Fruit fly (Drosophila melanogaster): ENCODE results near the gene CG31371.
A peak's percentile ranks its signal among the peaks of the same experiment; 100 is the strongest.

CG31371 gene

dm6 chr3R:30531989-30532653 is 28.8 kb upstream of the CG31371 start, which contains the start of gene tmod (continued):
- TF ChIP-seq CG18619 (GFP tag; optimal IDR thresholded peaks at IDR 0.05) (no peak), CG11504 (tag; optimal IDR thresholded peaks at IDR 0.05) (peak; percentile 74), wor (GFP tag; IDR thresholded peaks at IDR 0.05) (no peak), sens-2 (GFP tag; IDR thresholded peaks at IDR 0.05) (no peak), CG8089 (GFP tag; optimal IDR thresholded peaks at IDR 0.05) (peak; percentile 50), fd3F (GFP tag; optimal IDR thresholded peaks at IDR 0.05) (no peak), Dref (GFP tag; IDR thresholded peaks at IDR 0.05) (no peak), CG6654 (GFP tag; optimal IDR thresholded peaks at IDR 0.05) (peak; percentile 33), CG12659 (GFP tag; optimal IDR thresholded peaks at IDR 0.05) (peak; percentile 3), CG11456 (GFP tag; IDR thresholded peaks at IDR 0.05) (no peak), Blimp-1 (GFP tag; optimal IDR thresholded peaks at IDR 0.05) (peak; percentile 74), zen (tag; optimal IDR thresholded peaks at IDR 0.05) (peak; percentile 3), amos (GFP tag; IDR thresholded peaks at IDR 0.05; ENCODE audit: partially characterized antibody) (no peak), HHEX (GFP tag; optimal IDR thresholded peaks at IDR 0.05) (no peak), ro (GFP tag; IDR thresholded peaks at IDR 0.05) (no peak), CG6272 (GFP tag; IDR thresholded peaks at IDR 0.05) (no peak), Hr51 (GFP tag; optimal IDR thresholded peaks at IDR 0.05) (peak in 1 of 2 experiments; percentile 64), CG10979 (tag; optimal IDR thresholded peaks at IDR 0.05) (peak; percentile 78), CTCF (GFP tag; optimal IDR thresholded peaks at IDR 0.05) (peak; percentile 9), CG31224 (GFP tag; IDR thresholded peaks at IDR 0.05) (no peak), Side (GFP tag; optimal IDR thresholded peaks at IDR 0.05) (peak; percentile 3), CG10462 (GFP tag; optimal IDR thresholded peaks at IDR 0.05) (no peak), pita (GFP tag; optimal IDR thresholded peaks at IDR 0.05) (no peak), grau (tag; optimal IDR thresholded peaks at IDR 0.05) (peak; percentile 54), Ssrp (tag; optimal IDR thresholded peaks at IDR 0.05) (peak; percentile 62), CG18262 (tag; optimal IDR thresholded peaks at IDR 0.05) (peak; percentile 65), cwo (GFP tag; optimal IDR thresholded peaks at IDR 0.05) (no peak), Xrp1 (GFP tag; IDR thresholded peaks at IDR 0.05) (peak; percentile 29; the same call in 1 of the 2 replicates), CG11723 (GFP tag; optimal IDR thresholded peaks at IDR 0.05) (peak; percentile 39), abd-A (tag; optimal IDR thresholded peaks at IDR 0.05) (no peak), CG6683 (GFP tag; optimal IDR thresholded peaks at IDR 0.05) (no peak), unpg (GFP tag; optimal IDR thresholded peaks at IDR 0.05) (peak; percentile 64), crol (GFP tag; IDR thresholded peaks at IDR 0.05) (peak; percentile 85), lilli (GFP tag; optimal IDR thresholded peaks at IDR 0.05) (peak; percentile 1), CG15011 (GFP tag; optimal IDR thresholded peaks at IDR 0.05) (no peak), pb (GFP tag; optimal IDR thresholded peaks at IDR 0.05) (no peak), Ets97D (GFP tag; optimal IDR thresholded peaks at IDR 0.05) (peak; percentile 7), nom (GFP tag; optimal IDR thresholded peaks at IDR 0.05) (no peak), CG1529 (GFP tag; optimal IDR thresholded peaks at IDR 0.05) (peak; percentile 21), sna (GFP tag; IDR thresholded peaks at IDR 0.05; ENCODE audit: partially characterized antibody) (no peak), luna (GFP tag; optimal IDR thresholded peaks at IDR 0.05) (no peak), Dip2 (GFP tag; IDR thresholded peaks at IDR 0.05) (no peak), CG32767 (GFP tag; IDR thresholded peaks at IDR 0.05) (0 out of 2 replicates have a peak, but pooled peaks have one; percentile 32), CG8765 (GFP tag; IDR thresholded peaks at IDR 0.05) (no peak), CG6254 (GFP tag; optimal IDR thresholded peaks at IDR 0.05) (peak; percentile 44), az2 (GFP tag; optimal IDR thresholded peaks at IDR 0.05) (peak; percentile 58), onecut (GFP tag; IDR thresholded peaks at IDR 0.05) (0 out of 2 replicates have a peak, but pooled peaks have one; percentile 28), CG10366 (GFP tag; IDR thresholded peaks at IDR 0.05) (peak; percentile 24; the same call in 1 of the 2 replicates), Drgx (GFP tag; IDR thresholded peaks at IDR 0.05) (peak; percentile 61), mirr (GFP tag; optimal IDR thresholded peaks at IDR 0.05) (peak; percentile 32)

All from whole organism, embryonic.